Worm (Caenorhabditis elegans) whole organism, L4 larva: ENCODE data around the gene nhr-84.

Experiments
- D1046.2 ChIP-seq: fragments of 200-800 bp; sonication (Bioruptor generic); IDR thresholded peaks from 2 replicates; pipeline ENCODE4 v1.3.6; 2022; ENCODE audit warnings: missing genetic modification characterization, missing compliant biosample characterization
- F10B5.3 ChIP-seq: sonication (generic microtip); optimal IDR thresholded peaks from 2 replicates; lab custom pipeline; 2016; ENCODE audit warnings: mild to moderate bottlenecking, missing genetic modification characterization, missing compliant biosample characterization
- F26F4.8 ChIP-seq: fragments of 200-800 bp; sonication (Bioruptor generic); conservative IDR thresholded peaks from 2 replicates; pipeline ENCODE4 v1.3.6; 2022; ENCODE audit warnings: missing genetic modification characterization, missing compliant biosample characterization
- T26A8.4 ChIP-seq: fragments of 200-800 bp; sonication (Bioruptor generic); IDR thresholded peaks from 2 replicates; pipeline ENCODE4 v1.3.6; 2022; ENCODE audit warnings: missing genetic modification characterization, missing compliant biosample characterization
- Y48G9A.11 ChIP-seq: fragments of 200-800 bp; sonication (Bioruptor generic); IDR thresholded peaks from 2 replicates; pipeline ENCODE4 v1.3.6; 2022; ENCODE audit warnings: missing genetic modification reagents, missing genetic modification characterization, missing compliant biosample characterization
- Y5F2A.4 ChIP-seq: fragments of 200-800 bp; sonication (Bioruptor generic); optimal IDR thresholded peaks from 2 replicates; lab custom pipeline; 2018; ENCODE audit warnings: mild to moderate bottlenecking, missing genetic modification characterization, missing compliant biosample characterization
- ZK546.5 ChIP-seq, 2 experiments: sonication (generic microtip); optimal IDR thresholded peaks; 2 replicates each; lab custom pipeline; 2017; ENCODE audit warnings: missing biosample characterization in 2 of 2, missing genetic modification characterization in 2 of 2
- ama-1 ChIP-seq: fragments of 150-350 bp; optimal IDR thresholded peaks from 2 replicates; lab custom pipeline; 2014; ENCODE audit warnings: inconsistent platforms, mixed read lengths
- arid-1 ChIP-seq: fragments of 200-800 bp; sonication (Bioruptor generic); conservative IDR thresholded peaks from 2 replicates; pipeline ENCODE4 v1.3.6; 2022; ENCODE audit warnings: missing genetic modification reagents, missing genetic modification characterization, missing compliant biosample characterization
- ceh-62 ChIP-seq: sonication (generic microtip); optimal IDR thresholded peaks from 2 replicates; lab custom pipeline; 2017; ENCODE audit warnings: missing biosample characterization, missing genetic modification characterization
- ceh-82 ChIP-seq: sonication (generic microtip); optimal IDR thresholded peaks from 2 replicates; lab custom pipeline; 2017; ENCODE audit warnings: missing biosample characterization, missing genetic modification characterization
- ctbp-1 ChIP-seq: fragments of 200-800 bp; sonication (Bioruptor generic); IDR thresholded peaks from 2 replicates; pipeline ENCODE4 v1.3.6; 2022; ENCODE audit warnings: missing genetic modification reagents, missing genetic modification characterization, missing compliant biosample characterization
- daf-16 ChIP-seq, 3 experiments: sonication (generic microtip); optimal IDR thresholded peaks; 2 replicates each; lab custom pipeline; 2016 to 2017; ENCODE audit warnings: missing genetic modification characterization in 3 of 3, missing genetic modification reagents in 3 of 3, mild to moderate bottlenecking in 2 of 3, missing compliant biosample characterization in 2 of 3, missing biosample characterization in 1 of 3, moderate library complexity in 1 of 3
- daf-19 ChIP-seq: fragments of 200-800 bp; sonication (Bioruptor generic); conservative IDR thresholded peaks from 2 replicates; pipeline ENCODE4 v1.3.6; 2022; ENCODE audit warnings: missing genetic modification characterization, missing compliant biosample characterization
- dmd-6 ChIP-seq: fragments of 200-800 bp; sonication (Bioruptor generic); IDR thresholded peaks from 2 replicates; pipeline ENCODE4 v1.3.6; 2022; ENCODE audit warnings: missing genetic modification reagents, missing genetic modification characterization, missing compliant biosample characterization
- dmd-9 ChIP-seq: fragments of 200-800 bp; sonication (Bioruptor generic); IDR thresholded peaks from 2 replicates; pipeline ENCODE4 v1.3.6; 2022; ENCODE audit warnings: missing genetic modification reagents, missing genetic modification characterization, missing compliant biosample characterization
- dpl-1 ChIP-seq: fragments of 150-350 bp; optimal IDR thresholded peaks from 2 replicates; lab custom pipeline; 2014; ENCODE audit warnings: missing biosample characterization, missing genetic modification reagents, missing genetic modification characterization
- duxl-1 ChIP-seq: sonication (generic microtip); optimal IDR thresholded peaks from 2 replicates; lab custom pipeline; 2016; ENCODE audit warnings: mild to moderate bottlenecking, missing genetic modification characterization, moderate library complexity, missing compliant biosample characterization; ENCODE audit not compliant: poor library complexity
- dve-1 ChIP-seq: sonication (generic microtip); optimal IDR thresholded peaks from 2 replicates; lab custom pipeline; 2017; ENCODE audit warnings: antibody characterized with exemption, mild to moderate bottlenecking, missing genetic modification characterization, missing compliant biosample characterization; ENCODE audit not compliant: insufficient read depth
- egl-27 ChIP-seq: sonication (generic microtip); optimal IDR thresholded peaks from 3 replicates; lab custom pipeline; 2017; ENCODE audit warnings: missing biosample characterization, missing genetic modification reagents, missing genetic modification characterization
- gei-8 ChIP-seq: fragments of 200-800 bp; sonication (Bioruptor generic); optimal IDR thresholded peaks from 2 replicates; lab custom pipeline; 2018; ENCODE audit warnings: mild to moderate bottlenecking, missing genetic modification characterization, missing compliant biosample characterization
- hif-1 ChIP-seq, 2 experiments: sonication (generic microtip); optimal IDR thresholded peaks; 2 replicates each; lab custom pipeline; 2016 to 2017; ENCODE audit warnings: missing compliant biosample characterization in 2 of 2, missing genetic modification characterization in 2 of 2, missing genetic modification reagents in 2 of 2, missing genotype in 2 of 2, mild to moderate bottlenecking in 1 of 2
- hlh-11 ChIP-seq: fragments of 200-800 bp; sonication (Bioruptor generic); optimal IDR thresholded peaks from 2 replicates; lab custom pipeline; 2018; ENCODE audit warnings: mild to moderate bottlenecking, missing genetic modification characterization, missing compliant biosample characterization
- hlh-30 ChIP-seq: sonication (generic microtip); optimal IDR thresholded peaks from 2 replicates; lab custom pipeline; 2017; ENCODE audit warnings: antibody characterized with exemption, mild to moderate bottlenecking, missing genetic modification characterization, missing compliant biosample characterization; ENCODE audit not compliant: insufficient read depth
- lin-13 ChIP-seq: fragments of 150-350 bp; optimal IDR thresholded peaks from 2 replicates; lab custom pipeline; 2014; ENCODE audit warnings: missing biosample characterization, missing genetic modification reagents, missing genetic modification characterization
- lin-29 ChIP-seq: fragments of 200-800 bp; sonication (Bioruptor generic); IDR thresholded peaks from 2 replicates; pipeline ENCODE4 v1.3.6; 2022; ENCODE audit warnings: missing genetic modification reagents, missing genetic modification characterization, missing compliant biosample characterization
- mdl-1 ChIP-seq, 2 experiments: fragments of 150-350 bp in 1 of 2; sonication (generic microtip) in 1 of 2; optimal IDR thresholded peaks; 2 replicates each; lab custom pipeline; 2014 to 2017; ENCODE audit warnings: missing biosample characterization in 2 of 2, missing genetic modification characterization in 2 of 2
- mxl-2 ChIP-seq: fragments of 200-800 bp; sonication (Bioruptor generic); conservative IDR thresholded peaks from 2 replicates; pipeline ENCODE4 v1.3.6; 2022; ENCODE audit warnings: missing genetic modification reagents, missing genetic modification characterization, missing compliant biosample characterization
- mxl-3 ChIP-seq: fragments of 200-800 bp; sonication (Bioruptor generic); optimal IDR thresholded peaks from 2 replicates; lab custom pipeline; 2018; ENCODE audit warnings: mild to moderate bottlenecking, missing genetic modification characterization, missing compliant biosample characterization
- nhr-10 ChIP-seq: fragments of 150-350 bp; optimal IDR thresholded peaks from 2 replicates; lab custom pipeline; 2014; ENCODE audit warnings: missing biosample characterization, missing genetic modification characterization
- nhr-11 ChIP-seq: fragments of 150-350 bp; optimal IDR thresholded peaks from 2 replicates; lab custom pipeline; 2014; ENCODE audit warnings: missing biosample characterization, missing genetic modification characterization
- nhr-25 ChIP-seq: sonication (generic microtip); optimal IDR thresholded peaks from 2 replicates; lab custom pipeline; 2017; ENCODE audit warnings: missing genetic modification characterization, mild to moderate bottlenecking, missing compliant biosample characterization, antibody characterized with exemption, moderate library complexity, borderline replicate concordance; ENCODE audit not compliant: insufficient read depth
- nhr-28 ChIP-seq: fragments of 150-350 bp; optimal IDR thresholded peaks from 2 replicates; lab custom pipeline; 2014; ENCODE audit warnings: missing biosample characterization, missing genetic modification characterization
- nhr-48 ChIP-seq: sonication (generic microtip); optimal IDR thresholded peaks from 2 replicates; lab custom pipeline; 2016; ENCODE audit warnings: mild to moderate bottlenecking, missing genetic modification characterization, missing compliant biosample characterization
- nhr-6 ChIP-seq: fragments of 150-350 bp; optimal IDR thresholded peaks from 2 replicates; lab custom pipeline; 2014; ENCODE audit warnings: missing biosample characterization, missing genetic modification characterization
- nhr-77 ChIP-seq: fragments of 150-350 bp; optimal IDR thresholded peaks from 2 replicates; lab custom pipeline; 2014; ENCODE audit warnings: missing biosample characterization, missing genetic modification characterization
- php-3 ChIP-seq: fragments of 200-800 bp; sonication (Bioruptor generic); IDR thresholded peaks from 2 replicates; pipeline ENCODE4 v1.3.6; 2022; ENCODE audit warnings: missing genetic modification reagents, missing genetic modification characterization, missing compliant biosample characterization
- pqm-1 ChIP-seq: sonication (generic microtip); optimal IDR thresholded peaks from 2 replicates; lab custom pipeline; 2017; ENCODE audit warnings: missing biosample characterization, missing genetic modification characterization
- set-16 ChIP-seq: fragments of 200-800 bp; sonication (Bioruptor generic); IDR thresholded peaks from 2 replicates; pipeline ENCODE4 v1.3.6; 2022; ENCODE audit warnings: missing genetic modification reagents, missing genetic modification characterization, missing compliant biosample characterization
- snpc-4 ChIP-seq: fragments of 150-350 bp; optimal IDR thresholded peaks from 2 replicates; lab custom pipeline; 2014; ENCODE audit warnings: missing biosample characterization, missing genetic modification characterization
- spr-3 ChIP-seq: fragments of 200-800 bp; sonication (Bioruptor generic); optimal IDR thresholded peaks from 2 replicates; lab custom pipeline; 2018; ENCODE audit warnings: mild to moderate bottlenecking, missing genetic modification characterization, missing compliant biosample characterization
- unc-130 ChIP-seq: sonication (generic microtip); optimal IDR thresholded peaks from 2 replicates; lab custom pipeline; 2016; ENCODE audit warnings: missing genetic modification reagents, missing genetic modification characterization, missing compliant biosample characterization
- zfp-2 ChIP-seq: sonication (generic microtip); optimal IDR thresholded peaks from 2 replicates; lab custom pipeline; 2016; ENCODE audit warnings: mild to moderate bottlenecking, missing genetic modification characterization, missing compliant biosample characterization

Gene nhr-84

DNA sequence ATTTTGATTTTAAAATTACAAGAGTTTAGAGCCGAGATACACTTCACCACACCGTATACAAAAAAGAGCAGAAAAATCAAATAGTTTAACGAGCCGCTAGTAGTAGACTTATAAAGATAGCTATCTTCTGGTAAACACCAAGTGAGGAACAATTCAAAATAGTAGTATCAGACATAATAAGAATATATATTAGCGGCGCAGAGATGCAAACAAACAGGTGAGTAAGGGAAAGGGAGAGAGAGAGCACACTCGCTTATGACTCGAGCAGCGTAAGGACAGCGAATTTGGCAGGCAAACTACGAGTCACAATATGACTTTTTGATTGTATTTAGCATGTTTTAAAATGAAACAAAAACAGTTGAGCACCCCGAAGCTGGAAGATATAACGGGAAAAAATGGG lies 11.9 kb upstream of the nhr-84 start (continued):
- TF ChIP-seq unc-130 (GFP tag; lab: Kevin White, UChicago) (no peak), F26F4.8 (GFP tag; lab: Robert Waterston, UW) (no peak), spr-3 (GFP tag; lab: Kevin White, UChicago) (no peak), Y5F2A.4 (no peak)
- TF ChIP-seq, all 104 proteins: peak for 11

DNA sequence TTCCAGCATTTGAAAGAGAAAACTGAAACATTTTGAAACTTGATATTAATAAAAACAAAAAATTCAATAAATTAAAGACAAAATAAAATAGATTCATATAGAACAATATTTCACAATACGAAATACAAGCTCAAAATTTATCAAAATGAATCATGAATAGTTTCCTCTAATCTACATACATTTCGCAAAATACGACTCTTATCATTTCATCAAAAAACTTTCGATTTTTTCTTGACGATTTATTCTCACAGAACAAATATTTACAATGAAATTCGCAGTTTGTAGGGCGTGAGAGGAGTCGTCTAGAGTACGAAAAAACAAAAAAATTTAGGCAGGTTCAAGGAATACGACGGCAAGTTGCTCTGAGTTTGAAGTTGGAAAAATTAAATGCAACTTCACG lies 10.7 kb upstream of the nhr-84 start:
- TF ChIP-seq nhr-10 (tag; lab: Kevin White, UChicago) (no peak), dmd-6 (GFP tag; lab: Robert Waterston, UW) (peak; percentile 35; the same call in 1 of the 2 replicates), arid-1 (no peak), ceh-62 (tag; lab: Kevin White, UChicago) (no peak), zfp-2 (no peak), Y48G9A.11 (GFP tag; lab: Robert Waterston, UW) (no peak), F10B5.3 (no peak), dpl-1 (GFP tag; lab: Kevin White, UChicago) (no peak), lin-13 (no peak), hif-1 (tag; optimal IDR thresholded peaks at IDR 0.05; lab: Kevin White, UChicago) (no peak), nhr-28 (tag; lab: Kevin White, UChicago) (peak; percentile 60), egl-27 (tag; lab: Kevin White, UChicago) (no peak), daf-16 (GFP tag; optimal IDR thresholded peaks at IDR 0.05; lab: Kevin White, UChicago) (no peak), daf-16 (tag; optimal IDR thresholded peaks at IDR 0.05; lab: Kevin White, UChicago) (peak; percentile 78), T26A8.4 (GFP tag; lab: Robert Waterston, UW) (no peak), hlh-11 (tag; lab: Kevin White, UChicago) (peak; percentile 18)

DNA sequence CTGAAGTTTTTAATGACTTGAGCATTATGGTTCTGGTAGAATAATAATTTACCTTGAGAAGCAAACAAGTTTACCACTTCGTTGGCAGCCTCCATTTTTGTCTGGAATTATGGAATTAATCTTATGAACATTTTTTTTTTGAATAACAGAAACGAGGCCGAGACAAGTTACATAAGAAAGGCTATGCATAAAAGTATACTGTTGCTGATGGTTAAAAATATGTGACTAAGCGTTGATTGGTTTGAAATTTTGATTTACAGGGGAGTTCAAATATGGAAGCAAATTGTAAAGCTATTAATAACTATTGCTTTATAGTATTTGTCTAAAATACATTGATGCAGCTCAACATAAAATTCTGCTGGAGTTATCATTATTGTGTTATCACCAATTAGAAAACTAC lies 9.3 kb upstream of the nhr-84 start, which contains the start of gene cgt-1:
Gene cgt-1 (minus strand): TSS at position 101 of the 400 bp plus-strand sequence.
- peak; percentile 10 for TF ChIP-seq dve-1 (tag; lab: Kevin White, UChicago)
- no peak for TF ChIP-seq daf-16 (GFP tag; optimal IDR thresholded peaks at IDR 0.05; lab: Kevin White, UChicago)
- TF ChIP-seq daf-16 (tag; optimal IDR thresholded peaks at IDR 0.05; lab: Kevin White, UChicago) = peak; percentile 3
- TF ChIP-seq daf-19 = no peak

DNA sequence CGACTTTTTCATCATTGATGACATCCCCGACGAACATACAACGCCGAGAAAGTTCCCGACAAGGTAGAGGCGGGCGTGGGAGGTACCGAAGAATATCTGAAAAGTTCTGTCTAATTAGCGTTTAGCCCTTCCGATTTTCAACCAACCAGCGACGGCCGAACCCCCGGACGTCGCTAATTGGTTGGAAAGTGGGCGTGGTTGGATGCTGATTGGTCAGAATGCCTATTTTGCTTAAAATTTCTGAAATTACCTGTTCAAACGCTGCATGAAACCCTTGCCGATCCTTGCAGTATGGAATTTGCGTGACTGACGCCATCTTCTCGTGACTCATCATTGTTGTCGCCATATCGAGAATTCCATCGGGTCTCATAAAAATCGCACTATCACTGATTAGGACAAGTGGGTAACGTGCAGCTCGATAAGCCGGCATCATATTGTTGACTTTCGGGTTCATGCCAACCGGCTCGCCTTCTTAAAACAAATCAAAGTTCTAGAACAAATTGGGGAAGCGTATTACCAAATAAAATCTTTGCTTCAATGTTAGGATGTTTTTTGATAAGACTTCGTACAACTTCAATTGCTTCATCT lies 8.4 kb upstream of the nhr-84 start:
- TF ChIP-seq hlh-11 (tag; lab: Kevin White, UChicago) (peak; percentile 79), D1046.2 (GFP tag; lab: Robert Waterston, UW) (no peak), nhr-25 (tag; lab: Kevin White, UChicago) (no peak), ZK546.5 (tag; optimal IDR thresholded peaks at IDR 0.05; lab: Kevin White, UChicago) (no peak), arid-1 (no peak), pqm-1 (tag; lab: Kevin White, UChicago) (peak; percentile 84), gei-8 (GFP tag; lab: Kevin White, UChicago) (no peak), hif-1 (tag; optimal IDR thresholded peaks at IDR 0.05; lab: Kevin White, UChicago) (no peak), unc-130 (GFP tag; lab: Kevin White, UChicago) (no peak), ceh-82 (tag; lab: Kevin White, UChicago) (no peak), snpc-4 (tag; lab: Kevin White, UChicago) (no peak), hlh-30 (tag; lab: Kevin White, UChicago) (peak; percentile 49), dve-1 (tag; lab: Kevin White, UChicago) (peak; percentile 48), set-16 (GFP tag; lab: Robert Waterston, UW) (no peak), nhr-77 (tag; lab: Kevin White, UChicago) (peak; percentile 32), nhr-11 (tag; lab: Kevin White, UChicago) (no peak), ama-1 (lab: Kevin White, UChicago) (no peak), mdl-1 (tag; optimal IDR thresholded peaks at IDR 0.05; lab: Kevin White, UChicago) (peak in 1 of 2 experiments; percentile 29), dmd-6 (GFP tag; lab: Robert Waterston, UW) (peak; percentile 86), nhr-48 (tag; lab: Kevin White, UChicago) (no peak), dmd-9 (GFP tag; lab: Robert Waterston, UW) (no peak), ctbp-1 (GFP tag; lab: Robert Waterston, UW) (no peak), nhr-6 (tag; lab: Kevin White, UChicago) (no peak), mxl-2 (GFP tag; lab: Robert Waterston, UW) (no peak), daf-16 (GFP tag; optimal IDR thresholded peaks at IDR 0.05; lab: Kevin White, UChicago) (no peak), daf-16 (tag; optimal IDR thresholded peaks at IDR 0.05; lab: Kevin White, UChicago) (peak; percentile 87), nhr-28 (tag; lab: Kevin White, UChicago) (peak; percentile 82), duxl-1 (no peak), php-3 (GFP tag; lab: Robert Waterston, UW) (peak; percentile 60; the same call in 1 of the 2 replicates), mxl-3 (GFP tag; lab: Kevin White, UChicago) (peak; percentile 48), lin-29 (GFP tag; lab: Robert Waterston, UW) (no peak)
